Fruit fly (Drosophila melanogaster) whole organism: ENCODE measurements around the gene Nmdar1.

Source experiments
- CG8478 ChIP-seq: fragments of >200 bp; optimal IDR thresholded peaks from 2 replicates; lab custom pipeline; 2018; ENCODE audit warnings: inconsistent platforms
- Dll ChIP-seq: fragments of >200 bp; optimal IDR thresholded peaks from 2 replicates; lab custom pipeline; 2017
- pan ChIP-seq: fragments of >200 bp; optimal IDR thresholded peaks from 2 replicates; lab custom pipeline; 2017
- psq ChIP-seq: fragments of >200 bp; optimal IDR thresholded peaks from 2 replicates; lab custom pipeline; 2017

- no peak for TF ChIP-seq psq
- no peak for TF ChIP-seq Dll
- no peak for TF ChIP-seq pan (lab: Kevin White, UChicago)
- TF ChIP-seq CG8478 (lab: Kevin White, UChicago), result no peak
Measured at dm6 chr3R:5550452-5550851, 27.3 kb upstream of the Nmdar1 start.
